Fruit fly (Drosophila melanogaster) whole organism, embryonic: ENCODE measurements around the gene Grasp65.

Experiments
- Atf-2 ChIP-seq: fragments of 200-800 bp; sonication (Bioruptor generic); optimal IDR thresholded peaks from 2 replicates; lab custom pipeline; 2016; ENCODE audit warnings: missing biosample characterization, missing genetic modification characterization
- B-H1 ChIP-seq: fragments of 200-800 bp; sonication (Bioruptor generic); IDR thresholded peaks from 3 replicates; pipeline ENCODE4 v1.3.6; 2022; ENCODE audit warnings: missing biosample characterization, missing genetic modification characterization
- Bdp1 ChIP-seq: fragments of 200-800 bp; sonication (Bioruptor generic); optimal IDR thresholded peaks from 3 replicates; lab custom pipeline; 2016; ENCODE audit warnings: missing biosample characterization, missing genetic modification characterization
- CG10274 ChIP-seq: fragments of 200-800 bp; sonication (Bioruptor generic); optimal IDR thresholded peaks from 3 replicates; lab custom pipeline; 2017; ENCODE audit warnings: missing biosample characterization, mild to moderate bottlenecking, missing genetic modification characterization
- CG10959 ChIP-seq: fragments of 200-800 bp; sonication (Bioruptor generic); IDR thresholded peaks from 2 replicates; pipeline ENCODE4 v1.3.6; 2022; ENCODE audit warnings: missing biosample characterization, missing genetic modification characterization
- CG12071 ChIP-seq: fragments of 200-800 bp; sonication (Bioruptor generic); optimal IDR thresholded peaks from 3 replicates; lab custom pipeline; 2018; ENCODE audit warnings: missing biosample characterization, mild to moderate bottlenecking, missing genetic modification characterization
- CG12236 ChIP-seq: fragments of 200-800 bp; sonication (Bioruptor generic); optimal IDR thresholded peaks from 2 replicates; lab custom pipeline; 2016; ENCODE audit warnings: missing biosample characterization, missing genetic modification characterization
- CG14441 ChIP-seq: fragments of 200-800 bp; sonication (Bioruptor generic); IDR thresholded peaks from 2 replicates; pipeline ENCODE4 v1.3.6; 2022; ENCODE audit warnings: missing biosample characterization, missing genetic modification characterization
- CG14710 ChIP-seq: fragments of 200-800 bp; sonication (Bioruptor generic); optimal IDR thresholded peaks from 3 replicates; lab custom pipeline; 2019; ENCODE audit warnings: missing biosample characterization, mild to moderate bottlenecking, missing genetic modification characterization, moderate library complexity
- CG15269 ChIP-seq: fragments of 200-800 bp; sonication (Bioruptor generic); optimal IDR thresholded peaks from 2 replicates; lab custom pipeline; 2018; ENCODE audit warnings: missing biosample characterization, mild to moderate bottlenecking, missing genetic modification characterization, moderate library complexity
- CG15696 ChIP-seq: fragments of 200-800 bp; sonication (Bioruptor generic); optimal IDR thresholded peaks from 2 replicates; lab custom pipeline; 2019; ENCODE audit warnings: missing biosample characterization, mild to moderate bottlenecking, missing genetic modification characterization, moderate library complexity
- CG1647 ChIP-seq: fragments of 200-800 bp; sonication (Bioruptor generic); optimal IDR thresholded peaks from 3 replicates; lab custom pipeline; 2016; ENCODE audit warnings: missing biosample characterization, missing genetic modification characterization
- CG1832 ChIP-seq: fragments of 200-800 bp; sonication (Bioruptor generic); optimal IDR thresholded peaks from 2 replicates; lab custom pipeline; 2017; ENCODE audit warnings: missing biosample characterization, mild to moderate bottlenecking, missing genetic modification characterization, inconsistent platforms
- CG3726 ChIP-seq: fragments of 200-800 bp; sonication (Bioruptor generic); IDR thresholded peaks from 3 replicates; pipeline ENCODE4, ENCODE4 v1.3.6; 2022; ENCODE audit warnings: missing biosample characterization, missing genetic modification characterization
- CG6272 ChIP-seq: fragments of 200-800 bp; sonication (Bioruptor generic); IDR thresholded peaks from 2 replicates; pipeline ENCODE4 v1.3.6; 2022; ENCODE audit warnings: missing biosample characterization, missing genetic modification characterization
- CG6813 ChIP-seq: fragments of 200-800 bp; sonication (Bioruptor generic); optimal IDR thresholded peaks from 2 replicates; lab custom pipeline; 2017; ENCODE audit warnings: missing biosample characterization, missing genetic modification characterization, mild to moderate bottlenecking, moderate library complexity, missing genetic modification reagents
- CG8089 ChIP-seq: fragments of 200-800 bp; sonication (Bioruptor generic); optimal IDR thresholded peaks from 3 replicates; lab custom pipeline; 2016; ENCODE audit warnings: missing biosample characterization, missing genetic modification characterization
- CG8290 ChIP-seq, 3 experiments: fragments of 200-800 bp; sonication (Bioruptor generic); optimal IDR thresholded peaks; 2 replicates each; lab custom pipeline; 2016 to 2019; ENCODE audit warnings: missing biosample characterization in 3 of 3, missing genetic modification characterization in 3 of 3, mild to moderate bottlenecking in 2 of 3, moderate library complexity in 1 of 3
- CG8359 ChIP-seq: fragments of 200-800 bp; sonication (Bioruptor generic); optimal IDR thresholded peaks from 2 replicates; lab custom pipeline; 2017; ENCODE audit warnings: missing biosample characterization, mild to moderate bottlenecking, missing genetic modification characterization, borderline replicate concordance
- CG9215 ChIP-seq: fragments of 200-800 bp; sonication (Bioruptor generic); IDR thresholded peaks from 2 replicates; pipeline ENCODE4 v1.3.6; 2022; ENCODE audit warnings: missing biosample characterization, missing genetic modification characterization
- CG9437 ChIP-seq: fragments of 200-800 bp; sonication (Bioruptor generic); optimal IDR thresholded peaks from 2 replicates; lab custom pipeline; 2018; ENCODE audit warnings: missing biosample characterization, mild to moderate bottlenecking, missing genetic modification characterization
- CG9876 ChIP-seq: fragments of 200-800 bp; sonication (Bioruptor generic); optimal IDR thresholded peaks from 2 replicates; lab custom pipeline; 2016; ENCODE audit warnings: missing biosample characterization, missing genetic modification characterization
- CkIIα-i1 ChIP-seq: fragments of 200-800 bp; sonication (Bioruptor generic); IDR thresholded peaks from 2 replicates; pipeline ENCODE4 v1.3.6; 2022; ENCODE audit warnings: missing biosample characterization, missing genetic modification characterization
- Doc2 ChIP-seq: fragments of 200-800 bp; sonication (Bioruptor generic); IDR thresholded peaks from 2 replicates; pipeline ENCODE4 v1.3.6; 2022; ENCODE audit warnings: missing biosample characterization, missing genetic modification characterization
- Doc3 ChIP-seq: fragments of 200-800 bp; sonication (Bioruptor generic); IDR thresholded peaks from 3 replicates; pipeline ENCODE4 v1.3.6; 2022; ENCODE audit warnings: missing biosample characterization, missing genetic modification characterization; ENCODE audit not compliant: partially characterized antibody
- Ets97D ChIP-seq: fragments of 200-800 bp; sonication (Bioruptor generic); optimal IDR thresholded peaks from 3 replicates; lab custom pipeline; 2016; ENCODE audit warnings: missing biosample characterization, missing genetic modification characterization
- MESR4 ChIP-seq: fragments of 200-800 bp; sonication (Bioruptor generic); optimal IDR thresholded peaks from 2 replicates; lab custom pipeline; 2018; ENCODE audit warnings: missing biosample characterization, mild to moderate bottlenecking, missing genetic modification characterization, moderate library complexity
- Opbp ChIP-seq: fragments of 200-800 bp; sonication (Bioruptor generic); IDR thresholded peaks from 3 replicates; pipeline ENCODE4 v1.3.6; 2022; ENCODE audit warnings: missing biosample characterization, missing genetic modification characterization; ENCODE audit not compliant: partially characterized antibody
- Ptx1 ChIP-seq: fragments of 200-800 bp; sonication (Bioruptor generic); IDR thresholded peaks from 2 replicates; pipeline ENCODE4 v1.3.6; 2022; ENCODE audit warnings: missing biosample characterization, missing genetic modification characterization
- Rfx ChIP-seq: fragments of 200-800 bp; sonication (Bioruptor generic); IDR thresholded peaks from 2 replicates; pipeline ENCODE4 v1.3.6; 2022; ENCODE audit warnings: missing biosample characterization, missing genetic modification characterization
- Sry-δ ChIP-seq: fragments of 200-800 bp; sonication (Bioruptor generic); optimal IDR thresholded peaks from 2 replicates; lab custom pipeline; 2016; ENCODE audit warnings: missing biosample characterization, missing genetic modification characterization
- chn ChIP-seq: fragments of 200-800 bp; sonication (Bioruptor generic); optimal IDR thresholded peaks from 2 replicates; lab custom pipeline; 2016; ENCODE audit warnings: missing biosample characterization, missing genetic modification characterization
- disco-r ChIP-seq: fragments of 200-800 bp; sonication (Bioruptor generic); optimal IDR thresholded peaks from 2 replicates; lab custom pipeline; 2016; ENCODE audit warnings: missing biosample characterization, missing genetic modification characterization
- emc ChIP-seq: fragments of 200-800 bp; sonication (Bioruptor generic); optimal IDR thresholded peaks from 2 replicates; lab custom pipeline; 2016; ENCODE audit warnings: missing biosample characterization, missing genetic modification characterization
- fd96Cb ChIP-seq: fragments of 200-800 bp; sonication (Bioruptor generic); optimal IDR thresholded peaks from 2 replicates; lab custom pipeline; 2018; ENCODE audit warnings: missing biosample characterization, mild to moderate bottlenecking, missing genetic modification characterization, moderate library complexity
- hbn ChIP-seq: fragments of 200-800 bp; sonication (Bioruptor generic); IDR thresholded peaks from 2 replicates; pipeline ENCODE4 v1.3.6; 2022; ENCODE audit warnings: missing biosample characterization, missing genetic modification characterization; ENCODE audit not compliant: partially characterized antibody
- hkb ChIP-seq, 2 experiments: fragments of 200-800 bp in 1 of 2; fragments of >200 bp in 1 of 2; sonication (Bioruptor generic) in 1 of 2; IDR thresholded peaks in 1 of 2; optimal IDR thresholded peaks in 1 of 2; 2 replicates each; pipeline versions ENCODE4 v1.3.6 to Lab custom; 2017 to 2022; ENCODE audit warnings: missing biosample characterization in 1 of 2, missing genetic modification characterization in 1 of 2
- jigr1 ChIP-seq: fragments of 200-800 bp; sonication (Bioruptor generic); IDR thresholded peaks from 3 replicates; pipeline ENCODE4 v1.3.6; 2022; ENCODE audit warnings: missing biosample characterization, missing genetic modification characterization
- lov ChIP-seq, 2 experiments: fragments of 200-800 bp in 1 of 2; fragments of >200 bp in 1 of 2; sonication (Bioruptor generic) in 1 of 2; IDR thresholded peaks in 1 of 2; optimal IDR thresholded peaks in 1 of 2; 2 replicates in 1 of 2; 3 replicates in 1 of 2; pipeline versions ENCODE4 v1.3.6 to Lab custom; 2017 to 2022; ENCODE audit warnings: missing biosample characterization in 1 of 2, missing genetic modification characterization in 1 of 2
- pita ChIP-seq: fragments of 200-800 bp; sonication (Bioruptor generic); optimal IDR thresholded peaks from 2 replicates; lab custom pipeline; 2017; ENCODE audit warnings: missing biosample characterization, mild to moderate bottlenecking, missing genetic modification characterization
- prd ChIP-seq, 3 experiments: fragments of >200 bp in 2 of 3; fragments of 200-800 bp in 1 of 3; sonication (Bioruptor generic) in 1 of 3; optimal IDR thresholded peaks in 2 of 3; IDR thresholded peaks in 1 of 3; 2 replicates in 2 of 3; 3 replicates in 1 of 3; pipeline versions ENCODE4 v1.3.6 to Lab custom; 2017 to 2022; ENCODE audit warnings: missing biosample characterization in 1 of 3, missing genetic modification characterization in 1 of 3
- psq ChIP-seq: fragments of 200-800 bp; sonication (Bioruptor generic); optimal IDR thresholded peaks from 2 replicates; lab custom pipeline; 2017; ENCODE audit warnings: missing biosample characterization, missing genetic modification characterization
- run ChIP-seq: fragments of 200-800 bp; sonication (Bioruptor generic); optimal IDR thresholded peaks from 3 replicates; lab custom pipeline; 2018; ENCODE audit warnings: missing biosample characterization, mild to moderate bottlenecking, missing genetic modification characterization
- sens ChIP-seq: fragments of 200-800 bp; sonication (Bioruptor generic); peaks from one replicate; lab custom pipeline; 2016; ENCODE audit warnings: missing biosample characterization, missing genetic modification characterization
- sisA ChIP-seq: fragments of 200-800 bp; sonication (Bioruptor generic); IDR thresholded peaks from 2 replicates; pipeline ENCODE4 v1.3.6; 2022; ENCODE audit warnings: missing biosample characterization, missing genetic modification characterization
- tup ChIP-seq: fragments of 200-800 bp; sonication (Bioruptor generic); optimal IDR thresholded peaks from 2 replicates; lab custom pipeline; 2016; ENCODE audit warnings: missing biosample characterization, mild to moderate bottlenecking, missing genetic modification characterization, moderate library complexity
- usp ChIP-seq: fragments of >200 bp; optimal IDR thresholded peaks from 2 replicates; lab custom pipeline; 2017; ENCODE audit warnings: missing biosample characterization, missing genetic modification characterization
- wek ChIP-seq: fragments of 200-800 bp; sonication (Bioruptor generic); optimal IDR thresholded peaks from 3 replicates; lab custom pipeline; 2018; ENCODE audit warnings: missing biosample characterization, mild to moderate bottlenecking, missing genetic modification characterization, moderate library complexity

The Grasp65 gene

DNA sequence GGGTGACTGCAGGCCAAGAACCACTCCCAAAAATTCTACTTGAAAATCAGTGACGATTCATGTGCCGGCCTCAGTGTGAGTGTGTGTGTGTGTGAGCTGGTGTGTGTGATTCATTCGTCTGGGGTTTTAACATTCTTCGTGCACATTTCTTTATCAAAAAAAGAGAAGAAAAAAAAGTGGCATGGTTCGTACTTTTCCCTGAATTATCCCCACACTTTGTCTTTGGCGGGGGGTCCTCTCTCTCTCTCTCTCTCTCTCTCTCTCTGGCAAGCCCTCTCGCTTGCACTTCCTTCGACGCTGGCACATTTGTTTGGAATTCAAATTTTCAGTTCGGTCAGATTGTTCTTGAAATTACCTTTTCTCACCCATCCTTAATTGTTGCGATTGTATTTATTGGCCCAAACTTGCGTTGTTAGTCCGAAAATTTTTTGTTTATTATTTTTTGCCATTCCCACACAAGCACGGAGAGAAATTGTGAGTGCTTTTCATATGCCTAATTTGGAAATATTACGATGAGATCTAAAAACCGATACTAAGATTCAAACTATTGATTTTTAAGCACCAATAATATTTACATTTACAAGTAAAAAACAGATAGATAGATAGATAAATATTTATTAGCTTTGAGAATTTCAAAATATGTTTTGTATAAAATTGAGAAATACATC is 4.4 kb downstream of the Grasp65 start (continued):
- TF ChIP-seq wek (GFP tag; lab: Kevin White, UChicago) (no peak), Doc2 (no peak), CkIIα-i1 (no peak), Rfx (GFP tag; lab: Robert Waterston, UW) (0 out of 2 replicates have a peak, but pooled peaks have one; percentile 7), CG9437 (GFP tag; lab: Kevin White, UChicago) (peak; percentile 31), hkb (optimal IDR thresholded peaks at IDR 0.05; lab: Kevin White, UChicago) (no peak), hkb (GFP tag; IDR thresholded peaks at IDR 0.05; lab: Robert Waterston, UW) (no peak), Sry-δ (GFP tag; lab: Kevin White, UChicago) (no peak), CG12071 (no peak), emc (GFP tag; lab: Kevin White, UChicago) (no peak), disco-r (no peak), pita (GFP tag; lab: Kevin White, UChicago) (no peak), CG12236 (no peak), tup (no peak), CG9876 (GFP tag; lab: Kevin White, UChicago) (no peak), CG1832 (GFP tag; lab: Kevin White, UChicago) (peak; percentile 88), CG8359 (GFP tag; lab: Kevin White, UChicago) (no peak), usp (GFP tag; lab: Kevin White, UChicago) (no peak), hbn (GFP tag; lab: Robert Waterston, UW) (no peak), psq (GFP tag; lab: Kevin White, UChicago) (no peak), Ptx1 (GFP tag; lab: Robert Waterston, UW) (no peak), lov (optimal IDR thresholded peaks at IDR 0.05; lab: Kevin White, UChicago) (no peak), lov (GFP tag; IDR thresholded peaks at IDR 0.05; lab: Robert Waterston, UW) (0 out of 3 replicates have a peak, but pooled peaks have one; percentile 17), MESR4 (no peak), CG8290 (GFP tag; optimal IDR thresholded peaks at IDR 0.05; lab: Kevin White, UChicago) (no peak), CG8290 (tag; optimal IDR thresholded peaks at IDR 0.05; lab: Kevin White, UChicago) (no peak), CG15696 (tag; lab: Kevin White, UChicago) (no peak), sisA (GFP tag; lab: Robert Waterston, UW) (no peak), Opbp (no peak), CG3726 (GFP tag; lab: Robert Waterston, UW) (no peak), CG6272 (GFP tag; lab: Robert Waterston, UW) (no peak), CG10274 (no peak), Ets97D (GFP tag; lab: Kevin White, UChicago) (no peak), CG14710 (no peak), jigr1 (GFP tag; lab: Robert Waterston, UW) (no peak), Atf-2 (GFP tag; lab: Kevin White, UChicago) (no peak), CG6813 (peak; percentile 13), CG15269 (peak; percentile 44), CG10959 (GFP tag; lab: Robert Waterston, UW) (no peak), Bdp1 (GFP tag; lab: Kevin White, UChicago) (no peak), Doc3 (GFP tag; lab: Robert Waterston, UW) (no peak), prd (optimal IDR thresholded peaks at IDR 0.05; lab: Kevin White, UChicago) (no peak), prd (GFP tag; IDR thresholded peaks at IDR 0.05; lab: Robert Waterston, UW) (no peak), sens (GFP tag; lab: Kevin White, UChicago) (peak; percentile 84), CG14441 (0 out of 2 replicates have a peak, but pooled peaks have one; percentile 5), run (tag; lab: Kevin White, UChicago) (no peak), CG1647 (GFP tag; lab: Kevin White, UChicago) (no peak), chn (GFP tag; lab: Kevin White, UChicago) (no peak), B-H1 (GFP tag; lab: Robert Waterston, UW) (no peak), CG8089 (GFP tag; lab: Kevin White, UChicago) (no peak), fd96Cb (tag; lab: Kevin White, UChicago) (no peak), CG9215 (GFP tag; lab: Robert Waterston, UW) (no peak)
